Fruit fly (Drosophila melanogaster) whole organism, adult: ENCODE measurements around the gene Lerp.

Source experiments
- CG11617 ChIP-seq: fragments of 200-800 bp; sonication (Bioruptor generic); optimal IDR thresholded peaks from 2 replicates; lab custom pipeline; 2017; ENCODE audit warnings: mild to moderate bottlenecking, missing biosample characterization, missing genetic modification reagents, missing genetic modification characterization
- CG12768 ChIP-seq: fragments of 200-800 bp; sonication (Bioruptor generic); optimal IDR thresholded peaks from 2 replicates; lab custom pipeline; 2017; ENCODE audit warnings: missing biosample characterization, missing genetic modification characterization, mild to moderate bottlenecking, moderate library complexity, missing genetic modification reagents
- CG14711 ChIP-seq: fragments of 200-800 bp; sonication (Bioruptor generic); optimal IDR thresholded peaks from 2 replicates; lab custom pipeline; 2018; ENCODE audit warnings: missing biosample characterization, mild to moderate bottlenecking, missing genetic modification characterization, moderate library complexity
- CG7045 ChIP-seq: fragments of 200-800 bp; sonication (Bioruptor generic); optimal IDR thresholded peaks from 2 replicates; lab custom pipeline; 2017; ENCODE audit warnings: missing biosample characterization, mild to moderate bottlenecking, missing genetic modification characterization
- bab1 ChIP-seq: fragments of 200-800 bp; sonication (Bioruptor generic); optimal IDR thresholded peaks from 3 replicates; lab custom pipeline; 2019; ENCODE audit warnings: missing biosample characterization, mild to moderate bottlenecking, missing genetic modification characterization, moderate library complexity
- kay ChIP-seq: fragments of 200-800 bp; sonication (Bioruptor generic); peaks from one replicate; lab custom pipeline; 2016; ENCODE audit warnings: missing biosample characterization, missing genetic modification characterization, borderline replicate concordance
- ovo ChIP-seq: fragments of 200-800 bp; sonication (Bioruptor generic); optimal IDR thresholded peaks from 2 replicates; lab custom pipeline; 2016; ENCODE audit warnings: missing biosample characterization, missing genetic modification characterization

- TF ChIP-seq kay (GFP tag; lab: Kevin White, UChicago) (no peak), bab1 (no peak), CG12768 (GFP tag; lab: Kevin White, UChicago) (no peak), CG11617 (GFP tag; lab: Kevin White, UChicago) (no peak), CG7045 (GFP tag; lab: Kevin White, UChicago) (no peak), CG14711 (tag; lab: Kevin White, UChicago) (no peak), ovo (no peak)
These were observed 717 bp downstream of the Lerp start for dm6 chr3R:26862213-26862612.
